Worm (Caenorhabditis elegans) whole organism, mixed stage, embryonic: ENCODE data around the gene C13G5.2.

Experiments
- M03D4.4 ChIP-seq: sonication (generic microtip); optimal IDR thresholded peaks from 2 replicates; lab custom pipeline; 2017; ENCODE audit warnings: mild to moderate bottlenecking, missing genetic modification characterization, missing compliant biosample characterization
- bed-3 ChIP-seq: fragments of 200-800 bp; sonication (Bioruptor generic); optimal IDR thresholded peaks from 3 replicates; lab custom pipeline; 2018; ENCODE audit warnings: mild to moderate bottlenecking, missing genetic modification characterization, moderate library complexity, missing compliant biosample characterization
- blmp-1 ChIP-seq: fragments of 150-350 bp; optimal IDR thresholded peaks from 2 replicates; lab custom pipeline; 2014; ENCODE audit warnings: missing biosample characterization, missing genetic modification characterization
- ceh-39 ChIP-seq: fragments of 150-350 bp; optimal IDR thresholded peaks from 2 replicates; lab custom pipeline; 2014; ENCODE audit warnings: missing biosample characterization, missing genetic modification characterization
- ceh-83 ChIP-seq: fragments of 200-800 bp; sonication (Bioruptor generic); optimal IDR thresholded peaks from 2 replicates; lab custom pipeline; 2018; ENCODE audit warnings: mild to moderate bottlenecking, missing genetic modification characterization, missing compliant biosample characterization
- ces-1 ChIP-seq: fragments of 150-350 bp; optimal IDR thresholded peaks from 2 replicates; lab custom pipeline; 2014; ENCODE audit warnings: missing biosample characterization, missing genetic modification reagents, missing genetic modification characterization
- cnd-1 ChIP-seq: fragments of 200-800 bp; sonication (Bioruptor generic); optimal IDR thresholded peaks from 2 replicates; lab custom pipeline; 2018; ENCODE audit warnings: mild to moderate bottlenecking, missing genetic modification characterization, missing compliant biosample characterization
- drap-1 ChIP-seq: fragments of 200-800 bp; sonication (Bioruptor generic); optimal IDR thresholded peaks from 3 replicates; lab custom pipeline; 2018; ENCODE audit warnings: mild to moderate bottlenecking, missing genetic modification characterization, missing compliant biosample characterization
- elt-1 ChIP-seq: sonication (generic microtip); optimal IDR thresholded peaks from 2 replicates; lab custom pipeline; 2017; ENCODE audit warnings: missing genetic modification characterization, mild to moderate bottlenecking, missing compliant biosample characterization, antibody characterized with exemption, moderate library complexity, borderline replicate concordance; ENCODE audit not compliant: insufficient read depth
- flh-1 ChIP-seq: fragments of 200-800 bp; sonication (Bioruptor generic); optimal IDR thresholded peaks from 2 replicates; lab custom pipeline; 2018; ENCODE audit warnings: mild to moderate bottlenecking, missing genetic modification characterization, moderate library complexity, missing compliant biosample characterization
- ham-2 ChIP-seq: fragments of 200-800 bp; sonication (Bioruptor generic); optimal IDR thresholded peaks from 2 replicates; lab custom pipeline; 2018; ENCODE audit warnings: mild to moderate bottlenecking, missing genetic modification characterization, missing compliant biosample characterization
- hlh-1 ChIP-seq: fragments of 150-350 bp; optimal IDR thresholded peaks from 2 replicates; lab custom pipeline; 2014; ENCODE audit warnings: missing biosample characterization, missing genetic modification reagents, missing genetic modification characterization
- lin-13 ChIP-seq: fragments of 150-350 bp; optimal IDR thresholded peaks from 2 replicates; lab custom pipeline; 2014; ENCODE audit warnings: missing biosample characterization, missing genetic modification characterization
- lin-32 ChIP-seq: fragments of 200-800 bp; sonication (Bioruptor generic); optimal IDR thresholded peaks from 2 replicates; lab custom pipeline; 2018; ENCODE audit warnings: mild to moderate bottlenecking, missing genetic modification characterization, missing compliant biosample characterization
- lsy-2 ChIP-seq: fragments of 150-350 bp; optimal IDR thresholded peaks from 2 replicates; lab custom pipeline; 2014; ENCODE audit warnings: missing biosample characterization, missing genetic modification characterization
- mep-1 ChIP-seq: fragments of 150-350 bp; optimal IDR thresholded peaks from 2 replicates; lab custom pipeline; 2017; ENCODE audit warnings: missing biosample characterization, missing genetic modification reagents, missing genetic modification characterization, inconsistent platforms
- mls-2 ChIP-seq: sonication (generic microtip); optimal IDR thresholded peaks from 2 replicates; lab custom pipeline; 2016; ENCODE audit warnings: mild to moderate bottlenecking, missing genetic modification characterization, moderate library complexity, missing compliant biosample characterization
- nhr-2 ChIP-seq: fragments of 150-350 bp; optimal IDR thresholded peaks from 2 replicates; lab custom pipeline; 2014; ENCODE audit warnings: missing biosample characterization, missing genetic modification characterization
- nhr-237 ChIP-seq: fragments of 150-350 bp; optimal IDR thresholded peaks from 2 replicates; lab custom pipeline; 2014; ENCODE audit warnings: missing biosample characterization, missing genetic modification characterization
- nhr-28 ChIP-seq: fragments of 150-350 bp; optimal IDR thresholded peaks from 2 replicates; lab custom pipeline; 2014; ENCODE audit warnings: missing biosample characterization, missing genetic modification characterization
- nhr-76 ChIP-seq: sonication (generic microtip); optimal IDR thresholded peaks from 2 replicates; lab custom pipeline; 2017; ENCODE audit warnings: missing biosample characterization, missing genetic modification characterization
- pha-4 ChIP-seq: fragments of 150-350 bp; optimal IDR thresholded peaks from 2 replicates; lab custom pipeline; 2018; ENCODE audit warnings: missing biosample characterization, missing genetic modification reagents, missing genetic modification characterization
- sem-2 ChIP-seq: fragments of 200-800 bp; sonication (Bioruptor generic); optimal IDR thresholded peaks from 2 replicates; lab custom pipeline; 2018; ENCODE audit warnings: mild to moderate bottlenecking, missing genetic modification characterization, missing compliant biosample characterization
- snpc-4 ChIP-seq: fragments of 150-350 bp; optimal IDR thresholded peaks from 2 replicates; lab custom pipeline; 2014; ENCODE audit warnings: missing biosample characterization, missing genetic modification characterization
- sptf-1 ChIP-seq: sonication (generic microtip); optimal IDR thresholded peaks from 2 replicates; lab custom pipeline; 2017; ENCODE audit warnings: mild to moderate bottlenecking, missing genetic modification characterization, moderate library complexity, missing compliant biosample characterization
- unc-120 ChIP-seq: sonication (generic microtip); optimal IDR thresholded peaks from 2 replicates; lab custom pipeline; 2017; ENCODE audit warnings: missing genetic modification characterization, missing compliant biosample characterization; ENCODE audit not compliant: poor library complexity, severe bottlenecking
- zip-8 ChIP-seq: fragments of 150-350 bp; optimal IDR thresholded peaks from 2 replicates; lab custom pipeline; 2014; ENCODE audit warnings: missing biosample characterization, missing genetic modification characterization
- ztf-11 ChIP-seq: fragments of 150-350 bp; optimal IDR thresholded peaks from 2 replicates; lab custom pipeline; 2014; ENCODE audit warnings: missing biosample characterization, missing genetic modification characterization

C13G5.2 gene

ce11 chrIII:8575359-8576101 is 42.7 kb downstream of the C13G5.2 start:
- TF ChIP-seq ces-1 (GFP tag; lab: Kevin White, UChicago), result peak; percentile 2
- peak; percentile 65 for TF ChIP-seq elt-1
- TF ChIP-seq hlh-1 (tag; lab: Kevin White, UChicago), result no peak

ce11 chrIII:8574299-8574698 is 44.0 kb downstream of the C13G5.2 start:
- no peak for TF ChIP-seq mls-2 (tag; lab: Kevin White, UChicago)
- TF ChIP-seq zip-8, result peak; percentile 97

DNA sequence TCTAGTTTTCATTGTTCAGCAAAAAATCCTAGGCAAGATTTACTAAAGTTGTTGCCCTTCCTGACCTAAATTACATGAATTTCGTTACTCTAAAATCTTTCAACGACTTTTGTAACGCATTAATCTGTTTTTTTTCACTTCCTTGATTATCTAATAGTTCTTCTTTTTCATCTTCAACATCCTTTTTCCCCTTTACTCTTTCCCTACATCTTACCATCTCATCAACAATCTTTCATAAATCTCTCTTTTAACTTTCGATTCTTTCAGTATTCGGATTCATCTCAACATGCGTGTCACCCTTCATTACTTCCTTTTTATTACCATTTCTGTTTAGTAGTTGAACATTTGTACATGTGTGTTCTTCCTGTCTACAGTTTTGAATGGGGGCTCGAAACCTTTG is 44.4 kb downstream of the C13G5.2 start:
- TF ChIP-seq sptf-1 (tag; lab: Kevin White, UChicago), result no peak
- no peak for TF ChIP-seq bed-3 (GFP tag; lab: Kevin White, UChicago)
- TF ChIP-seq unc-120 (tag; lab: Kevin White, UChicago), result no peak
- no peak for TF ChIP-seq ceh-39

- no peak for TF ChIP-seq unc-120 (tag; lab: Kevin White, UChicago)
- TF ChIP-seq sptf-1 (tag; lab: Kevin White, UChicago), result no peak
- TF ChIP-seq snpc-4, result no peak
- no peak for TF ChIP-seq pha-4 (tag; lab: Kevin White, UChicago)
- no peak for TF ChIP-seq lin-32
- no peak for TF ChIP-seq lsy-2 (tag; lab: Kevin White, UChicago)
- no peak for TF ChIP-seq sem-2
- TF ChIP-seq ham-2 (GFP tag; lab: Kevin White, UChicago), result no peak
- no peak for TF ChIP-seq zip-8
- TF ChIP-seq hlh-1 (tag; lab: Kevin White, UChicago), result no peak
- no peak for TF ChIP-seq cnd-1 (tag; lab: Kevin White, UChicago)
- no peak for TF ChIP-seq nhr-237 (tag; lab: Kevin White, UChicago)
Observed at ce11 chrIII:8573301-8573700, 45.0 kb downstream of the C13G5.2 start.

DNA sequence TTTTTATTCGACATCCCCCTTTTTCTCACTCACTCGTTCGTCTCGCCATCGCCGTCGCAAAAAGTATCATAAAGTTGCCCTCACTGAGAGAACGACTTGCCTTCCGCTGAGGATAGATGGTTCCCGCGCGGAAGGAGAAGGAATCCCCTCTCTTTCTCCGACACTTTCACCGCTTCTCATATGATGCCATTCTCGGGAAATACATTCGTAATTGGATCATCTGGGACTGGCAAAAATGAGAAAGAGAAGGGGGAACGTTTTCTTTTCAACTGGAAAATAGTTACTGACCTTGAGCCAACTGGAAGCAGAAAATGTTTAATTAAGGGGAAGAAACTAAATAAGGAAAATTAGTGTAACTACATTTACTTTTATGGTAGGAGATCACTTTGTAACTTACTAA is 46.4 kb downstream of the C13G5.2 start:
- TF ChIP-seq ces-1 (GFP tag; lab: Kevin White, UChicago) (peak; percentile 53), mls-2 (tag; lab: Kevin White, UChicago) (no peak), blmp-1 (peak; percentile 65)

- TF ChIP-seq drap-1 (GFP tag; lab: Kevin White, UChicago) (no peak), ceh-83 (no peak), lin-13 (tag; lab: Kevin White, UChicago) (no peak), nhr-76 (no peak), flh-1 (GFP tag; lab: Kevin White, UChicago) (no peak), pha-4 (tag; lab: Kevin White, UChicago) (no peak), cnd-1 (tag; lab: Kevin White, UChicago) (no peak), snpc-4 (no peak), blmp-1 (no peak), nhr-237 (tag; lab: Kevin White, UChicago) (no peak), sem-2 (no peak), mls-2 (tag; lab: Kevin White, UChicago) (no peak), nhr-28 (no peak), mep-1 (tag; lab: Kevin White, UChicago) (no peak), ztf-11 (tag; lab: Kevin White, UChicago) (no peak), M03D4.4 (tag; lab: Kevin White, UChicago) (no peak), zip-8 (no peak), nhr-2 (no peak)
Observed at ce11 chrIII:8570289-8570688, 48.0 kb downstream of the C13G5.2 start.
